Worm (Caenorhabditis elegans): ENCODE results near the gene nhx-6.

ce11 chrII:1624572-1624971 lies 46.1 kb upstream of the nhx-6 start, which contains the start of gene fbxa-160:
- TF ChIP-seq him-1 (tag; optimal IDR thresholded peaks at IDR 0.05) (no peak), F37B4.10 (GFP tag; IDR thresholded peaks at IDR 0.05) (no peak), ztf-28 (GFP tag; IDR thresholded peaks at IDR 0.05) (no peak), ccch-3 (GFP tag; optimal IDR thresholded peaks at IDR 0.05) (no peak), snpc-4 (GFP tag; optimal IDR thresholded peaks at IDR 0.05) (no peak), snpc-4 (tag; optimal IDR thresholded peaks at IDR 0.05) (no peak), zfh-2 (GFP tag; conservative IDR thresholded peaks at IDR 0.05) (no peak), tbx-9 (tag; optimal IDR thresholded peaks at IDR 0.05; ENCODE audit: borderline replicate concordance) (no peak), T07F8.4 (tag; optimal IDR thresholded peaks at IDR 0.05) (no peak), rcor-1 (GFP tag; IDR thresholded peaks at IDR 0.05) (no peak), ztf-18 (tag; optimal IDR thresholded peaks at IDR 0.05) (no peak), B0336.3 (GFP tag; IDR thresholded peaks at IDR 0.05) (no peak), aptf-3 (GFP tag; IDR thresholded peaks at IDR 0.05) (no peak), unc-62 (GFP tag; optimal IDR thresholded peaks at IDR 0.05) (no peak)
